Worm (Caenorhabditis elegans) whole organism, L2 larva: Measurements from ENCODE around the gene hsp-110.
A peak's percentile ranks its signal among the peaks of the same experiment; 100 is the strongest.

Experiments used
- C34F6.9 ChIP-seq: fragments of 150-350 bp; optimal IDR thresholded peaks from 2 replicates; lab custom pipeline; 2014; ENCODE audit warnings: missing biosample characterization, missing genetic modification characterization
- F13H6.1 ChIP-seq: sonication (generic microtip); optimal IDR thresholded peaks from 2 replicates; lab custom pipeline; 2016; ENCODE audit warnings: missing genetic modification characterization, missing compliant biosample characterization
- R02D3.7 ChIP-seq: fragments of 150-350 bp; optimal IDR thresholded peaks from 2 replicates; lab custom pipeline; 2014; ENCODE audit warnings: missing biosample characterization, missing genetic modification characterization
- Y55F3AM.14 ChIP-seq: fragments of 200-800 bp; sonication (Bioruptor generic); optimal IDR thresholded peaks from 2 replicates; lab custom pipeline; 2018; ENCODE audit warnings: mild to moderate bottlenecking, missing genetic modification characterization, missing compliant biosample characterization
- ZK546.5 ChIP-seq: sonication (generic microtip); optimal IDR thresholded peaks from 2 replicates; lab custom pipeline; 2017; ENCODE audit warnings: missing biosample characterization, missing genetic modification characterization
- alr-1 ChIP-seq: fragments of 150-350 bp; optimal IDR thresholded peaks from 2 replicates; lab custom pipeline; 2014; ENCODE audit warnings: missing biosample characterization, missing genetic modification characterization
- aly-2 ChIP-seq: fragments of 150-350 bp; optimal IDR thresholded peaks from 2 replicates; lab custom pipeline; 2014; ENCODE audit warnings: missing biosample characterization, missing genetic modification characterization
- ama-1 ChIP-seq: fragments of 150-350 bp; optimal IDR thresholded peaks from 2 replicates; lab custom pipeline; 2018; ENCODE audit warnings: inconsistent platforms
- blmp-1 ChIP-seq: sonication (generic microtip); optimal IDR thresholded peaks from 2 replicates; lab custom pipeline; 2017; ENCODE audit warnings: missing genetic modification characterization, mild to moderate bottlenecking, missing compliant biosample characterization, antibody characterized with exemption, moderate library complexity; ENCODE audit not compliant: insufficient read depth
- ceh-16 ChIP-seq: fragments of 150-350 bp; optimal IDR thresholded peaks from 2 replicates; lab custom pipeline; 2014; ENCODE audit warnings: missing biosample characterization, missing genetic modification characterization
- ceh-82 ChIP-seq: fragments of 150-350 bp; optimal IDR thresholded peaks from 2 replicates; lab custom pipeline; 2014; ENCODE audit warnings: missing biosample characterization, missing genetic modification characterization
- crh-2 ChIP-seq: sonication (generic microtip); optimal IDR thresholded peaks from 2 replicates; lab custom pipeline; 2017; ENCODE audit warnings: missing biosample characterization, missing genetic modification characterization
- dmd-4 ChIP-seq: sonication (generic microtip); optimal IDR thresholded peaks from 2 replicates; lab custom pipeline; 2017; ENCODE audit warnings: missing biosample characterization, missing genetic modification characterization
- egl-27 ChIP-seq: sonication (generic microtip); optimal IDR thresholded peaks from 3 replicates; lab custom pipeline; 2017; ENCODE audit warnings: missing biosample characterization, missing genetic modification reagents, missing genetic modification characterization
- elt-1 ChIP-seq: fragments of 150-350 bp; optimal IDR thresholded peaks from 2 replicates; lab custom pipeline; 2014; ENCODE audit warnings: missing biosample characterization, missing genetic modification characterization
- elt-3 ChIP-seq: sonication (generic microtip); optimal IDR thresholded peaks from 2 replicates; lab custom pipeline; 2017; ENCODE audit warnings: missing biosample characterization, missing genetic modification characterization
- fos-1 ChIP-seq: fragments of 150-350 bp; optimal IDR thresholded peaks from 2 replicates; lab custom pipeline; 2014; ENCODE audit warnings: missing biosample characterization, missing genetic modification characterization
- gmeb-1 ChIP-seq: fragments of 150-350 bp; optimal IDR thresholded peaks from 2 replicates; lab custom pipeline; 2014; ENCODE audit warnings: missing biosample characterization, missing genetic modification characterization
- lin-11 ChIP-seq: fragments of 150-350 bp; sonication (generic microtip); optimal IDR thresholded peaks from 2 replicates; lab custom pipeline; 2014; ENCODE audit warnings: missing biosample characterization, missing genetic modification characterization, inconsistent platforms, mixed read lengths
- lin-13 ChIP-seq: fragments of 150-350 bp; optimal IDR thresholded peaks from 2 replicates; lab custom pipeline; 2014; ENCODE audit warnings: missing biosample characterization, missing genetic modification reagents, missing genetic modification characterization
- lin-39 ChIP-seq: fragments of 150-350 bp; optimal IDR thresholded peaks from 2 replicates; lab custom pipeline; 2014; ENCODE audit warnings: missing biosample characterization, missing genetic modification reagents, missing genetic modification characterization
- lsy-2 ChIP-seq, 2 experiments: fragments of 150-350 bp in 1 of 2; sonication (generic microtip) in 1 of 2; optimal IDR thresholded peaks; 2 replicates each; lab custom pipeline; 2014 to 2017; ENCODE audit warnings: missing biosample characterization in 2 of 2, missing genetic modification characterization in 2 of 2
- mab-5 ChIP-seq: fragments of 150-350 bp; optimal IDR thresholded peaks from 2 replicates; lab custom pipeline; 2014; ENCODE audit warnings: missing biosample characterization, missing genetic modification characterization
- mbf-1 ChIP-seq: sonication (generic microtip); optimal IDR thresholded peaks from 2 replicates; lab custom pipeline; 2017; ENCODE audit warnings: missing biosample characterization, missing genetic modification characterization
- mdl-1 ChIP-seq, 2 experiments: fragments of 150-350 bp in 1 of 2; sonication (generic microtip) in 1 of 2; optimal IDR thresholded peaks; 2 replicates each; lab custom pipeline; 2017; ENCODE audit warnings: missing biosample characterization in 2 of 2, missing genetic modification characterization in 2 of 2
- nhr-10 ChIP-seq: sonication (generic microtip); optimal IDR thresholded peaks from 2 replicates; lab custom pipeline; 2017; ENCODE audit warnings: missing biosample characterization, missing genetic modification characterization
- nhr-11 ChIP-seq: fragments of 150-350 bp; optimal IDR thresholded peaks from 2 replicates; lab custom pipeline; 2014; ENCODE audit warnings: missing biosample characterization, missing genetic modification characterization
- nhr-12 ChIP-seq: fragments of 150-350 bp; optimal IDR thresholded peaks from 2 replicates; lab custom pipeline; 2014; ENCODE audit warnings: missing biosample characterization, missing genetic modification characterization
- nhr-129 ChIP-seq: fragments of 150-350 bp; optimal IDR thresholded peaks from 2 replicates; lab custom pipeline; 2014; ENCODE audit warnings: missing biosample characterization, missing genetic modification characterization
- nhr-21 ChIP-seq: fragments of 150-350 bp; optimal IDR thresholded peaks from 2 replicates; lab custom pipeline; 2014; ENCODE audit warnings: missing biosample characterization, missing genetic modification characterization
- nhr-23 ChIP-seq: fragments of 150-350 bp; optimal IDR thresholded peaks from 2 replicates; lab custom pipeline; 2014; ENCODE audit warnings: missing biosample characterization, missing genetic modification reagents, missing genetic modification characterization
- nhr-237 ChIP-seq: fragments of 150-350 bp; optimal IDR thresholded peaks from 2 replicates; lab custom pipeline; 2014; ENCODE audit warnings: missing biosample characterization, missing genetic modification characterization
- nhr-25 ChIP-seq: fragments of 150-350 bp; sonication (generic microtip); optimal IDR thresholded peaks from 3 replicates; lab custom pipeline; 2014; ENCODE audit warnings: missing biosample characterization, missing genetic modification characterization
- nhr-6 ChIP-seq: fragments of 150-350 bp; optimal IDR thresholded peaks from 2 replicates; lab custom pipeline; 2014; ENCODE audit warnings: missing biosample characterization, missing genetic modification characterization
- nhr-77 ChIP-seq: fragments of 150-350 bp; optimal IDR thresholded peaks from 2 replicates; lab custom pipeline; 2014; ENCODE audit warnings: missing biosample characterization, missing genetic modification characterization
- peb-1 ChIP-seq: fragments of 150-350 bp; optimal IDR thresholded peaks from 2 replicates; lab custom pipeline; 2014; ENCODE audit warnings: missing biosample characterization, missing genetic modification characterization
- sem-4 ChIP-seq: fragments of 150-350 bp; optimal IDR thresholded peaks from 2 replicates; lab custom pipeline; 2014; ENCODE audit warnings: missing biosample characterization, missing genetic modification reagents, missing genetic modification characterization
- skn-1 ChIP-seq: sonication (generic microtip); optimal IDR thresholded peaks from 2 replicates; lab custom pipeline; 2017; ENCODE audit warnings: missing biosample characterization, missing genetic modification characterization
- sma-3 ChIP-seq: sonication (generic microtip); optimal IDR thresholded peaks from 2 replicates; lab custom pipeline; 2016; ENCODE audit warnings: missing genetic modification reagents, missing genetic modification characterization, missing compliant biosample characterization
- sma-9 ChIP-seq, 2 experiments: fragments of 150-350 bp in 1 of 2; sonication (generic microtip) in 1 of 2; optimal IDR thresholded peaks; 2 replicates each; lab custom pipeline; 2014 to 2016; ENCODE audit warnings: missing genetic modification characterization in 2 of 2, mild to moderate bottlenecking in 1 of 2, missing biosample characterization in 1 of 2, missing compliant biosample characterization in 1 of 2, missing genetic modification reagents in 1 of 2, moderate library complexity in 1 of 2
- snpc-4 ChIP-seq: fragments of 150-350 bp; optimal IDR thresholded peaks from 2 replicates; lab custom pipeline; 2014; ENCODE audit warnings: missing biosample characterization, missing genetic modification characterization
- unc-39 ChIP-seq: fragments of 150-350 bp; optimal IDR thresholded peaks from 2 replicates; lab custom pipeline; 2014; ENCODE audit warnings: missing biosample characterization, missing genetic modification characterization
- unc-55 ChIP-seq: fragments of 150-350 bp; sonication (generic microtip); optimal IDR thresholded peaks from 3 replicates; lab custom pipeline; 2014; ENCODE audit warnings: missing biosample characterization, missing genetic modification reagents, missing genetic modification characterization
- unc-62 ChIP-seq: fragments of 150-350 bp; optimal IDR thresholded peaks from 2 replicates; lab custom pipeline; 2014; ENCODE audit warnings: missing biosample characterization, missing genetic modification reagents, missing genetic modification characterization
- zag-1 ChIP-seq: fragments of 150-350 bp; optimal IDR thresholded peaks from 2 replicates; lab custom pipeline; 2014; ENCODE audit warnings: missing biosample characterization, missing genetic modification characterization
- ztf-1 ChIP-seq: fragments of 200-800 bp; sonication (Bioruptor generic); conservative IDR thresholded peaks from 2 replicates; pipeline ENCODE4 v1.3.6; 2022; ENCODE audit warnings: missing genetic modification characterization, missing compliant biosample characterization
- ztf-11 ChIP-seq: sonication (generic microtip); optimal IDR thresholded peaks from 2 replicates; lab custom pipeline; 2017; ENCODE audit warnings: missing biosample characterization, missing genetic modification characterization
- ztf-4 ChIP-seq: fragments of 150-350 bp; optimal IDR thresholded peaks from 2 replicates; lab custom pipeline; 2014; ENCODE audit warnings: missing biosample characterization, missing genetic modification characterization

Gene hsp-110

ce11 chrIII:8400478-8400877, 46.2 kb downstream of the hsp-110 start:
- TF ChIP-seq nhr-129 (tag; lab: Kevin White, UChicago) (peak; percentile 87), ama-1 (lab: Kevin White, UChicago) (no peak), lin-39 (tag; lab: Kevin White, UChicago) (no peak), sem-4 (no peak), ceh-82 (tag; lab: Kevin White, UChicago) (no peak), mab-5 (tag; lab: Kevin White, UChicago) (no peak), unc-39 (tag; lab: Kevin White, UChicago) (no peak), sma-3 (GFP tag; lab: Kevin White, UChicago) (no peak), skn-1 (tag; lab: Kevin White, UChicago) (peak; percentile 62), fos-1 (peak; percentile 90), snpc-4 (tag; lab: Kevin White, UChicago) (no peak), lin-11 (no peak), blmp-1 (tag; lab: Kevin White, UChicago) (no peak), ZK546.5 (no peak), ceh-16 (no peak), F13H6.1 (peak; percentile 28), ztf-11 (tag; lab: Kevin White, UChicago) (no peak), sma-9 (GFP tag; optimal IDR thresholded peaks at IDR 0.05; lab: Kevin White, UChicago) (peak; percentile 94), sma-9 (tag; optimal IDR thresholded peaks at IDR 0.05; lab: Kevin White, UChicago) (no peak), nhr-23 (no peak), nhr-6 (no peak), nhr-237 (tag; lab: Kevin White, UChicago) (no peak), unc-55 (GFP tag; lab: Kevin White, UChicago) (no peak), crh-2 (tag; lab: Kevin White, UChicago) (peak; percentile 60), Y55F3AM.14 (no peak), elt-3 (no peak), lin-13 (no peak), nhr-21 (no peak), nhr-12 (tag; lab: Kevin White, UChicago) (no peak), lsy-2 (tag; optimal IDR thresholded peaks at IDR 0.05; lab: Kevin White, UChicago) (no peak), C34F6.9 (tag; lab: Kevin White, UChicago) (no peak), mbf-1 (no peak), nhr-11 (no peak), gmeb-1 (tag; lab: Kevin White, UChicago) (peak; percentile 43), aly-2 (tag; lab: Kevin White, UChicago) (no peak), zag-1 (tag; lab: Kevin White, UChicago) (no peak), R02D3.7 (tag; lab: Kevin White, UChicago) (no peak), nhr-77 (tag; lab: Kevin White, UChicago) (no peak), elt-1 (tag; lab: Kevin White, UChicago) (no peak), egl-27 (tag; lab: Kevin White, UChicago) (no peak), nhr-25 (tag; lab: Kevin White, UChicago) (no peak), unc-62 (GFP tag; lab: Kevin White, UChicago) (no peak), ztf-1 (GFP tag; lab: Robert Waterston, UW) (no peak), peb-1 (tag; lab: Kevin White, UChicago) (no peak), alr-1 (tag; lab: Kevin White, UChicago) (no peak), ztf-4 (tag; lab: Kevin White, UChicago) (no peak), dmd-4 (tag; lab: Kevin White, UChicago) (no peak), nhr-10 (no peak), mdl-1 (tag; optimal IDR thresholded peaks at IDR 0.05; lab: Kevin White, UChicago) (peak in 1 of 2 experiments; percentile 1)
